Worm (Caenorhabditis elegans): ENCODE results near the gene C34E10.9.

ce11 chrIII:5280228-5280627, 17.0 kb upstream of the C34E10.9 start:
- TF ChIP-seq ahr-1 (tag; optimal IDR thresholded peaks at IDR 0.05), result no peak
- TF ChIP-seq ama-1 (optimal IDR thresholded peaks at IDR 0.05), result no peak
- no peak for TF ChIP-seq ceh-22 (tag; optimal IDR thresholded peaks at IDR 0.05)
- no peak for TF ChIP-seq fkh-10 (GFP tag; optimal IDR thresholded peaks at IDR 0.05)
- no peak for TF ChIP-seq C38D4.7 (GFP tag; optimal IDR thresholded peaks at IDR 0.05)
